Fruit fly (Drosophila melanogaster) whole organism, embryonic: ENCODE results near the gene Hsp70Aa.

Experiments used
- ATbp ChIP-seq: fragments of 200-800 bp; sonication (Bioruptor generic); optimal IDR thresholded peaks from 2 replicates; lab custom pipeline; 2017; ENCODE audit warnings: missing biosample characterization, mild to moderate bottlenecking, missing genetic modification characterization, missing genetic modification reagents
- B-H1 ChIP-seq: fragments of 200-800 bp; sonication (Bioruptor generic); IDR thresholded peaks from 3 replicates; pipeline ENCODE4 v1.3.6; 2022; ENCODE audit warnings: missing biosample characterization, missing genetic modification characterization
- BEAF-32 ChIP-seq: fragments of 200-800 bp; sonication (Bioruptor generic); optimal IDR thresholded peaks from 3 replicates; lab custom pipeline; 2017; ENCODE audit warnings: missing biosample characterization, missing genetic modification characterization, mild to moderate bottlenecking, moderate library complexity, missing genetic modification reagents
- CG11695 ChIP-seq: fragments of 200-800 bp; sonication (Bioruptor generic); IDR thresholded peaks from 3 replicates; pipeline ENCODE4 v1.3.6; 2022; ENCODE audit warnings: missing biosample characterization, missing genetic modification characterization
- CG11696 ChIP-seq: fragments of 200-800 bp; sonication (Bioruptor generic); IDR thresholded peaks from 2 replicates; pipeline ENCODE4 v1.3.6; 2022; ENCODE audit warnings: missing biosample characterization, missing genetic modification characterization
- CG12659 ChIP-seq: fragments of 200-800 bp; sonication (Bioruptor generic); optimal IDR thresholded peaks from 3 replicates; lab custom pipeline; 2017; ENCODE audit warnings: mild to moderate bottlenecking, missing biosample characterization, missing genetic modification reagents, missing genetic modification characterization
- CG14050 ChIP-seq: fragments of 200-800 bp; sonication (Bioruptor generic); IDR thresholded peaks from 3 replicates; pipeline ENCODE4 v1.3.6; 2022; ENCODE audit warnings: missing biosample characterization, missing genetic modification characterization
- CG1647 ChIP-seq: fragments of 200-800 bp; sonication (Bioruptor generic); optimal IDR thresholded peaks from 3 replicates; lab custom pipeline; 2016; ENCODE audit warnings: missing biosample characterization, missing genetic modification characterization
- CG17829 ChIP-seq: fragments of 200-800 bp; optimal IDR thresholded peaks from 2 replicates; lab custom pipeline; 2019; ENCODE audit warnings: missing biosample characterization, mild to moderate bottlenecking, missing genetic modification characterization, moderate library complexity
- CG1792 ChIP-seq: fragments of 200-800 bp; sonication (Bioruptor generic); optimal IDR thresholded peaks from 2 replicates; lab custom pipeline; 2016; ENCODE audit warnings: missing biosample characterization, missing genetic modification characterization
- CG3281 ChIP-seq: fragments of 200-800 bp; sonication (Bioruptor generic); optimal IDR thresholded peaks from 3 replicates; lab custom pipeline; 2017; ENCODE audit warnings: missing biosample characterization, mild to moderate bottlenecking, missing genetic modification characterization
- CG33213 ChIP-seq: fragments of 200-800 bp; sonication (Bioruptor generic); optimal IDR thresholded peaks from 3 replicates; lab custom pipeline; 2016; ENCODE audit warnings: missing biosample characterization, missing genetic modification characterization
- CG34376 ChIP-seq: fragments of 200-800 bp; sonication (Bioruptor generic); optimal IDR thresholded peaks from 2 replicates; lab custom pipeline; 2018; ENCODE audit warnings: missing biosample characterization, mild to moderate bottlenecking, missing genetic modification characterization
- CG4282 ChIP-seq: fragments of 200-800 bp; sonication (Bioruptor generic); optimal IDR thresholded peaks from 2 replicates; lab custom pipeline; 2016; ENCODE audit warnings: missing biosample characterization, missing genetic modification characterization
- CG4707 ChIP-seq: fragments of 200-800 bp; sonication (Bioruptor generic); optimal IDR thresholded peaks from 2 replicates; lab custom pipeline; 2018; ENCODE audit warnings: missing biosample characterization, mild to moderate bottlenecking, missing genetic modification characterization, moderate library complexity
- CG4854 ChIP-seq: fragments of 200-800 bp; sonication (Bioruptor generic); optimal IDR thresholded peaks from 2 replicates; lab custom pipeline; 2016; ENCODE audit warnings: missing biosample characterization, missing genetic modification characterization, inconsistent platforms
- CG5245 ChIP-seq: fragments of 200-800 bp; sonication (Bioruptor generic); optimal IDR thresholded peaks from 3 replicates; lab custom pipeline; 2016; ENCODE audit warnings: missing biosample characterization, missing genetic modification characterization
- CG7963 ChIP-seq: fragments of 200-800 bp; sonication (Bioruptor generic); IDR thresholded peaks from 3 replicates; pipeline ENCODE4 v1.3.6; 2022; ENCODE audit warnings: missing biosample characterization, missing genetic modification characterization; ENCODE audit not compliant: partially characterized antibody
- CG9876 ChIP-seq: fragments of 200-800 bp; sonication (Bioruptor generic); optimal IDR thresholded peaks from 2 replicates; lab custom pipeline; 2016; ENCODE audit warnings: missing biosample characterization, missing genetic modification characterization
- Camta ChIP-seq: fragments of 200-800 bp; sonication (Bioruptor generic); optimal IDR thresholded peaks from 2 replicates; lab custom pipeline; 2016; ENCODE audit warnings: missing biosample characterization, missing genetic modification characterization
- Drgx ChIP-seq: fragments of 200-800 bp; sonication (Bioruptor generic); IDR thresholded peaks from 2 replicates; pipeline ENCODE4 v1.3.6; 2022; ENCODE audit warnings: missing biosample characterization, missing genetic modification characterization
- Eip74EF ChIP-seq, 2 experiments: fragments of 200-800 bp in 1 of 2; fragments of >200 bp in 1 of 2; sonication (Bioruptor generic) in 1 of 2; optimal IDR thresholded peaks; 2 replicates each; lab custom pipeline; 2017 to 2019; ENCODE audit warnings: missing biosample characterization in 2 of 2, missing genetic modification characterization in 2 of 2, mild to moderate bottlenecking in 1 of 2, moderate library complexity in 1 of 2
- Hmx ChIP-seq: fragments of 200-800 bp; sonication (Bioruptor generic); optimal IDR thresholded peaks from 2 replicates; lab custom pipeline; 2016; ENCODE audit warnings: missing biosample characterization, missing genetic modification characterization
- Myb ChIP-seq: fragments of 200-800 bp; sonication (Bioruptor generic); optimal IDR thresholded peaks from 2 replicates; lab custom pipeline; 2016; ENCODE audit warnings: missing biosample characterization, missing genetic modification characterization
- NC2β ChIP-seq: fragments of 200-800 bp; sonication (Bioruptor generic); optimal IDR thresholded peaks from 2 replicates; lab custom pipeline; 2016; ENCODE audit warnings: missing biosample characterization, missing genetic modification characterization
- Optix ChIP-seq: fragments of 200-800 bp; sonication (Bioruptor generic); IDR thresholded peaks from 3 replicates; pipeline ENCODE4 v1.3.6; 2022; ENCODE audit warnings: missing biosample characterization, missing genetic modification characterization
- Six4 ChIP-seq: fragments of 200-800 bp; sonication (Bioruptor generic); optimal IDR thresholded peaks from 2 replicates; lab custom pipeline; 2016; ENCODE audit warnings: missing biosample characterization, missing genetic modification characterization
- Xbp1 ChIP-seq: fragments of 200-800 bp; sonication (Bioruptor generic); optimal IDR thresholded peaks from 3 replicates; lab custom pipeline; 2016; ENCODE audit warnings: missing biosample characterization, mild to moderate bottlenecking, missing genetic modification characterization
- caup ChIP-seq: fragments of 200-800 bp; sonication (Bioruptor generic); optimal IDR thresholded peaks from 3 replicates; lab custom pipeline; 2017; ENCODE audit warnings: missing biosample characterization, mild to moderate bottlenecking, missing genetic modification characterization, moderate library complexity; ENCODE audit not compliant: severe bottlenecking
- corto ChIP-seq: fragments of 200-800 bp; sonication (Bioruptor generic); optimal IDR thresholded peaks from 2 replicates; lab custom pipeline; 2016; ENCODE audit warnings: missing biosample characterization, mild to moderate bottlenecking, missing genetic modification characterization, moderate library complexity
- dati ChIP-seq: fragments of 200-800 bp; sonication (Bioruptor generic); IDR thresholded peaks from 2 replicates; pipeline ENCODE4 v1.3.6; 2022; ENCODE audit warnings: missing biosample characterization, missing genetic modification characterization
- dpn ChIP-seq, 2 experiments: fragments of 200-800 bp; sonication (Bioruptor generic); optimal IDR thresholded peaks; 3 replicates each; lab custom pipeline; 2016; ENCODE audit warnings: missing biosample characterization in 2 of 2, missing genetic modification characterization in 2 of 2
- esg ChIP-seq: fragments of 200-800 bp; sonication (Bioruptor generic); conservative IDR thresholded peaks from 2 replicates; pipeline ENCODE4 v1.3.6; 2022; ENCODE audit warnings: missing biosample characterization, missing genetic modification characterization
- ewg ChIP-seq: fragments of 200-800 bp; sonication (Bioruptor generic); optimal IDR thresholded peaks from 3 replicates; lab custom pipeline; 2017; ENCODE audit warnings: mild to moderate bottlenecking, missing biosample characterization, missing genetic modification reagents, missing genetic modification characterization
- gt ChIP-seq: fragments of 200-800 bp; sonication (Bioruptor generic); IDR thresholded peaks from 2 replicates; pipeline ENCODE4 v1.3.6; 2022; ENCODE audit warnings: missing biosample characterization, missing genetic modification characterization
- inv ChIP-seq: fragments of 200-800 bp; sonication (Bioruptor generic); IDR thresholded peaks from 2 replicates; pipeline ENCODE4 v1.3.6; 2022; ENCODE audit warnings: missing biosample characterization, missing genetic modification characterization; ENCODE audit not compliant: partially characterized antibody
- kay ChIP-seq: fragments of 200-800 bp; sonication (Bioruptor generic); optimal IDR thresholded peaks from 2 replicates; lab custom pipeline; 2016; ENCODE audit warnings: missing biosample characterization, missing genetic modification characterization
- nerfin-1 ChIP-seq: fragments of 200-800 bp; sonication (Bioruptor generic); optimal IDR thresholded peaks from 3 replicates; lab custom pipeline; 2019; ENCODE audit warnings: missing biosample characterization, mild to moderate bottlenecking, missing genetic modification characterization, moderate library complexity
- nmo ChIP-seq: fragments of 200-800 bp; sonication (Bioruptor generic); optimal IDR thresholded peaks from 2 replicates; lab custom pipeline; 2018; ENCODE audit warnings: missing biosample characterization, mild to moderate bottlenecking, missing genetic modification characterization, moderate library complexity
- otp ChIP-seq: fragments of 200-800 bp; sonication (Bioruptor generic); IDR thresholded peaks from 3 replicates; pipeline ENCODE4, ENCODE4 v1.3.6; 2022; ENCODE audit warnings: missing biosample characterization, missing genetic modification characterization
- phol ChIP-seq: fragments of 200-800 bp; sonication (Bioruptor generic); optimal IDR thresholded peaks from 3 replicates; lab custom pipeline; 2018; ENCODE audit warnings: missing biosample characterization, mild to moderate bottlenecking, missing genetic modification characterization, moderate library complexity
- pzg ChIP-seq: fragments of 200-800 bp; sonication (Bioruptor generic); optimal IDR thresholded peaks from 3 replicates; lab custom pipeline; 2018; ENCODE audit warnings: missing biosample characterization, mild to moderate bottlenecking, missing genetic modification characterization, moderate library complexity
- repo ChIP-seq: fragments of 200-800 bp; sonication (Bioruptor generic); optimal IDR thresholded peaks from 2 replicates; lab custom pipeline; 2016; ENCODE audit warnings: missing biosample characterization, missing genetic modification characterization
- schlank ChIP-seq: fragments of 200-800 bp; sonication (Bioruptor generic); optimal IDR thresholded peaks from 2 replicates; lab custom pipeline; 2018; ENCODE audit warnings: missing biosample characterization, mild to moderate bottlenecking, missing genetic modification characterization
- sim ChIP-seq: fragments of 200-800 bp; sonication (Bioruptor generic); IDR thresholded peaks from 2 replicates; pipeline ENCODE4 v1.3.6; 2022; ENCODE audit warnings: missing biosample characterization, missing genetic modification characterization
- tin ChIP-seq: fragments of 200-800 bp; sonication (Bioruptor generic); optimal IDR thresholded peaks from 3 replicates; lab custom pipeline; 2016; ENCODE audit warnings: missing biosample characterization, missing genetic modification characterization
- tio ChIP-seq: fragments of 200-800 bp; sonication (Bioruptor generic); optimal IDR thresholded peaks from 2 replicates; lab custom pipeline; 2017; ENCODE audit warnings: missing biosample characterization, missing genetic modification characterization, inconsistent platforms
- trem ChIP-seq: fragments of 200-800 bp; optimal IDR thresholded peaks from 3 replicates; lab custom pipeline; 2019; ENCODE audit warnings: missing biosample characterization, mild to moderate bottlenecking, missing genetic modification characterization, moderate library complexity
- vfl ChIP-seq: fragments of 200-800 bp; sonication (Bioruptor generic); optimal IDR thresholded peaks from 2 replicates; lab custom pipeline; 2016; ENCODE audit warnings: missing biosample characterization, missing genetic modification characterization
- vvl ChIP-seq: fragments of 200-800 bp; sonication (Bioruptor generic); IDR thresholded peaks from 2 replicates; pipeline ENCODE4 v1.3.6; 2022; ENCODE audit warnings: missing biosample characterization, missing genetic modification characterization
- wek ChIP-seq: fragments of 200-800 bp; sonication (Bioruptor generic); optimal IDR thresholded peaks from 3 replicates; lab custom pipeline; 2018; ENCODE audit warnings: missing biosample characterization, mild to moderate bottlenecking, missing genetic modification characterization, moderate library complexity

Gene Hsp70Aa

dm6 chr3R:11948903-11949358 is 7.4 kb downstream of the Hsp70Aa start, which contains the start of gene Cad87A (continued):
- TF ChIP-seq dpn (GFP tag; optimal IDR thresholded peaks at IDR 0.05; lab: Kevin White, UChicago) (peak in 1 of 2 experiments; percentile 5), ATbp (GFP tag; lab: Kevin White, UChicago) (peak; percentile 59), BEAF-32 (GFP tag; lab: Kevin White, UChicago) (peak; percentile 7), Drgx (GFP tag; lab: Robert Waterston, UW) (no peak), otp (GFP tag; lab: Robert Waterston, UW) (no peak), pzg (GFP tag; lab: Kevin White, UChicago) (peak; percentile 81), Six4 (GFP tag; lab: Kevin White, UChicago) (no peak), tin (GFP tag; lab: Kevin White, UChicago) (no peak), dati (GFP tag; lab: Robert Waterston, UW) (no peak), esg (GFP tag; lab: Robert Waterston, UW) (no peak), CG11696 (GFP tag; lab: Robert Waterston, UW) (no peak), wek (GFP tag; lab: Kevin White, UChicago) (peak; percentile 67), caup (GFP tag; lab: Kevin White, UChicago) (peak; percentile 69), CG11695 (GFP tag; lab: Robert Waterston, UW) (no peak), CG34376 (peak; percentile 62), corto (GFP tag; lab: Kevin White, UChicago) (no peak), trem (tag; lab: Kevin White, UChicago) (peak; percentile 36), Optix (GFP tag; lab: Robert Waterston, UW) (no peak), CG4707 (GFP tag; lab: Kevin White, UChicago) (peak; percentile 36), vvl (GFP tag; lab: Robert Waterston, UW) (no peak), nerfin-1 (tag; lab: Kevin White, UChicago) (peak; percentile 65), CG7963 (GFP tag; lab: Robert Waterston, UW) (no peak), CG3281 (GFP tag; lab: Kevin White, UChicago) (no peak), Eip74EF (GFP tag; optimal IDR thresholded peaks at IDR 0.05; lab: Kevin White, UChicago) (peak in 1 of 2 experiments; percentile 69), inv (GFP tag; lab: Robert Waterston, UW) (no peak), Hmx (GFP tag; lab: Kevin White, UChicago) (no peak), Camta (GFP tag; lab: Kevin White, UChicago) (peak; percentile 7), CG33213 (GFP tag; lab: Kevin White, UChicago) (peak; percentile 51), CG1647 (GFP tag; lab: Kevin White, UChicago) (no peak), kay (GFP tag; lab: Kevin White, UChicago) (no peak), repo (GFP tag; lab: Kevin White, UChicago) (peak; percentile 58), CG1792 (GFP tag; lab: Kevin White, UChicago) (peak; percentile 2), Xbp1 (GFP tag; lab: Kevin White, UChicago) (no peak), Myb (no peak), CG5245 (GFP tag; lab: Kevin White, UChicago) (no peak), NC2β (GFP tag; lab: Kevin White, UChicago) (peak; percentile 39), sim (GFP tag; lab: Robert Waterston, UW) (no peak), nmo (GFP tag; lab: Kevin White, UChicago) (no peak), CG12659 (peak; percentile 21), CG9876 (GFP tag; lab: Kevin White, UChicago) (no peak), CG4854 (no peak), CG14050 (GFP tag; lab: Robert Waterston, UW) (no peak), B-H1 (GFP tag; lab: Robert Waterston, UW) (no peak), vfl (GFP tag; lab: Kevin White, UChicago) (no peak), phol (tag; lab: Kevin White, UChicago) (no peak), tio (no peak), CG4282 (GFP tag; lab: Kevin White, UChicago) (no peak), schlank (tag; lab: Kevin White, UChicago) (no peak), CG17829 (tag; lab: Kevin White, UChicago) (peak; percentile 69), gt (no peak), ewg (GFP tag; lab: Kevin White, UChicago) (peak; percentile 13)
